Fruit fly (Drosophila melanogaster) whole organism, prepupa: ENCODE measurements around the gene CG31288.

ENCODE experiments used
- CG10631 ChIP-seq: fragments of 200-800 bp; sonication (Bioruptor generic); optimal IDR thresholded peaks from 2 replicates; lab custom pipeline; 2016; ENCODE audit warnings: missing biosample characterization, missing genetic modification characterization
- CG11294 ChIP-seq: fragments of 200-800 bp; sonication (Bioruptor generic); IDR thresholded peaks from 2 replicates; pipeline ENCODE4 v1.3.6; 2022; ENCODE audit warnings: missing biosample characterization, missing genetic modification characterization
- CG11762 ChIP-seq: fragments of 200-800 bp; sonication (Bioruptor generic); optimal IDR thresholded peaks from 3 replicates; lab custom pipeline; 2016; ENCODE audit warnings: missing biosample characterization, missing genetic modification characterization; ENCODE audit not compliant: insufficient read depth
- CG15336 ChIP-seq: fragments of 200-800 bp; sonication (Bioruptor generic); IDR thresholded peaks from 2 replicates; pipeline ENCODE4 v1.3.6; 2022; ENCODE audit warnings: missing biosample characterization, missing genetic modification characterization
- CG1621 ChIP-seq: fragments of 200-800 bp; sonication (Bioruptor generic); optimal IDR thresholded peaks from 3 replicates; lab custom pipeline; 2018; ENCODE audit warnings: missing biosample characterization, mild to moderate bottlenecking, missing genetic modification characterization
- CG16779 ChIP-seq: fragments of 200-800 bp; sonication (Bioruptor generic); optimal IDR thresholded peaks from 3 replicates; lab custom pipeline; 2017; ENCODE audit warnings: missing biosample characterization, mild to moderate bottlenecking, missing genetic modification characterization
- CG3032 ChIP-seq: fragments of 200-800 bp; optimal IDR thresholded peaks from 2 replicates; lab custom pipeline; 2019; ENCODE audit warnings: missing biosample characterization, mild to moderate bottlenecking, missing genetic modification characterization, moderate library complexity
- CG31627 ChIP-seq: fragments of 200-800 bp; sonication (Bioruptor generic); optimal IDR thresholded peaks from 3 replicates; lab custom pipeline; 2016; ENCODE audit warnings: missing biosample characterization, missing genetic modification characterization
- CG32006 ChIP-seq: fragments of 200-800 bp; sonication (Bioruptor generic); optimal IDR thresholded peaks from 3 replicates; lab custom pipeline; 2017; ENCODE audit warnings: missing biosample characterization, mild to moderate bottlenecking, missing genetic modification characterization
- CG4318 ChIP-seq: fragments of 200-800 bp; sonication (Bioruptor generic); optimal IDR thresholded peaks from 3 replicates; lab custom pipeline; 2017; ENCODE audit warnings: missing biosample characterization, mild to moderate bottlenecking, missing genetic modification characterization
- CG6163 ChIP-seq: fragments of 200-800 bp; sonication (Bioruptor generic); IDR thresholded peaks from 3 replicates; pipeline ENCODE4 v1.3.6; 2022; ENCODE audit warnings: missing biosample characterization, missing genetic modification characterization
- CG6276 ChIP-seq: fragments of 200-800 bp; sonication (Bioruptor generic); optimal IDR thresholded peaks from 2 replicates; lab custom pipeline; 2017; ENCODE audit warnings: missing biosample characterization, mild to moderate bottlenecking, missing genetic modification characterization
- CG6792 ChIP-seq: fragments of 200-800 bp; sonication (Bioruptor generic); optimal IDR thresholded peaks from 3 replicates; lab custom pipeline; 2016; ENCODE audit warnings: missing biosample characterization, missing genetic modification characterization
- CG6808 ChIP-seq: fragments of 200-800 bp; sonication (Bioruptor generic); optimal IDR thresholded peaks from 3 replicates; lab custom pipeline; 2017; ENCODE audit warnings: missing biosample characterization, missing genetic modification characterization, mild to moderate bottlenecking, moderate library complexity, missing genetic modification reagents
- CG7368 ChIP-seq: fragments of 200-800 bp; sonication (Bioruptor generic); optimal IDR thresholded peaks from 3 replicates; lab custom pipeline; 2016; ENCODE audit warnings: missing biosample characterization, missing genetic modification characterization
- CG8119 ChIP-seq: fragments of 200-800 bp; sonication (Bioruptor generic); IDR thresholded peaks from 3 replicates; pipeline ENCODE4 v1.3.6; 2022; ENCODE audit warnings: missing biosample characterization, missing genetic modification characterization
- CG8632 ChIP-seq: fragments of 200-800 bp; sonication (Bioruptor generic); optimal IDR thresholded peaks from 3 replicates; lab custom pipeline; 2016; ENCODE audit warnings: missing biosample characterization, missing genetic modification characterization
- CG9139 ChIP-seq: fragments of 200-800 bp; sonication (Bioruptor generic); optimal IDR thresholded peaks from 3 replicates; lab custom pipeline; 2017; ENCODE audit warnings: missing biosample characterization, mild to moderate bottlenecking, missing genetic modification characterization
- Eip75B ChIP-seq: fragments of 200-800 bp; sonication (Bioruptor generic); optimal IDR thresholded peaks from 3 replicates; lab custom pipeline; 2016; ENCODE audit warnings: missing biosample characterization, missing genetic modification characterization
- Eip78C ChIP-seq: fragments of 200-800 bp; sonication (Bioruptor generic); peaks from one replicate; lab custom pipeline; 2016; ENCODE audit warnings: missing biosample characterization, missing genetic modification characterization
- Eip93F ChIP-seq: fragments of 200-800 bp; sonication (Bioruptor generic); optimal IDR thresholded peaks from 2 replicates; lab custom pipeline; 2016; ENCODE audit warnings: missing biosample characterization, mild to moderate bottlenecking, missing genetic modification characterization
- Ets21C ChIP-seq: fragments of 200-800 bp; sonication (Bioruptor generic); optimal IDR thresholded peaks from 3 replicates; lab custom pipeline; 2016; ENCODE audit warnings: missing biosample characterization, missing genetic modification characterization
- Ets96B ChIP-seq: fragments of 200-800 bp; optimal IDR thresholded peaks from 2 replicates; lab custom pipeline; 2019; ENCODE audit warnings: missing biosample characterization, mild to moderate bottlenecking, missing genetic modification characterization, moderate library complexity
- Gug ChIP-seq: fragments of 200-800 bp; sonication (Bioruptor generic); IDR thresholded peaks from 2 replicates; pipeline ENCODE4 v1.3.6; 2022; ENCODE audit warnings: missing biosample characterization, missing genetic modification characterization
- Hr38 ChIP-seq: sonication (Bioruptor generic); optimal IDR thresholded peaks from 2 replicates; lab custom pipeline; 2016; ENCODE audit warnings: missing biosample characterization, missing genetic modification characterization
- Hr39 ChIP-seq: fragments of 200-800 bp; sonication (Bioruptor generic); optimal IDR thresholded peaks from 2 replicates; lab custom pipeline; 2016; ENCODE audit warnings: missing biosample characterization, missing genetic modification characterization
- Hr4 ChIP-seq: fragments of 200-800 bp; sonication (Bioruptor generic); optimal IDR thresholded peaks from 3 replicates; lab custom pipeline; 2016; ENCODE audit warnings: missing biosample characterization, missing genetic modification characterization
- OdsH ChIP-seq: fragments of 200-800 bp; sonication (Bioruptor generic); optimal IDR thresholded peaks from 3 replicates; lab custom pipeline; 2016; ENCODE audit warnings: missing biosample characterization, missing genetic modification characterization
- Smox ChIP-seq: fragments of 200-800 bp; sonication (Bioruptor generic); optimal IDR thresholded peaks from 3 replicates; lab custom pipeline; 2016; ENCODE audit warnings: missing biosample characterization, missing genetic modification characterization
- Sox102F ChIP-seq: fragments of 200-800 bp; sonication (Bioruptor generic); optimal IDR thresholded peaks from 2 replicates; lab custom pipeline; 2016; ENCODE audit warnings: missing biosample characterization, mild to moderate bottlenecking, missing genetic modification characterization
- Sox14 ChIP-seq: fragments of 200-800 bp; sonication (Bioruptor generic); optimal IDR thresholded peaks from 3 replicates; lab custom pipeline; 2016; ENCODE audit warnings: missing biosample characterization, missing genetic modification characterization
- Sox15 ChIP-seq: fragments of 200-800 bp; sonication (Bioruptor generic); optimal IDR thresholded peaks from 3 replicates; lab custom pipeline; 2016; ENCODE audit warnings: missing biosample characterization, missing genetic modification characterization
- achi ChIP-seq: fragments of 200-800 bp; sonication (Bioruptor generic); optimal IDR thresholded peaks from 3 replicates; lab custom pipeline; 2016; ENCODE audit warnings: missing biosample characterization, missing genetic modification characterization
- acj6 ChIP-seq: fragments of 200-800 bp; sonication (Bioruptor generic); optimal IDR thresholded peaks from 3 replicates; lab custom pipeline; 2016; ENCODE audit warnings: missing biosample characterization, missing genetic modification characterization
- dsx ChIP-seq: fragments of 200-800 bp; optimal IDR thresholded peaks from 3 replicates; lab custom pipeline; 2019; ENCODE audit warnings: missing biosample characterization, mild to moderate bottlenecking, missing genetic modification characterization, moderate library complexity; ENCODE audit not compliant: poor library complexity, severe bottlenecking
- eg ChIP-seq: fragments of 200-800 bp; sonication (Bioruptor generic); IDR thresholded peaks from 3 replicates; pipeline ENCODE4 v1.3.6; 2022; ENCODE audit warnings: missing biosample characterization, missing genetic modification characterization
- esn ChIP-seq: fragments of 200-800 bp; sonication (Bioruptor generic); optimal IDR thresholded peaks from 2 replicates; lab custom pipeline; 2016; ENCODE audit warnings: missing biosample characterization, mild to moderate bottlenecking, missing genetic modification characterization, moderate library complexity
- fd59A ChIP-seq: fragments of 200-800 bp; sonication (Bioruptor generic); optimal IDR thresholded peaks from 2 replicates; lab custom pipeline; 2017; ENCODE audit warnings: missing biosample characterization, mild to moderate bottlenecking, missing genetic modification characterization, missing genetic modification reagents
- fd85E ChIP-seq: fragments of 200-800 bp; sonication (Bioruptor generic); optimal IDR thresholded peaks from 3 replicates; lab custom pipeline; 2016; ENCODE audit warnings: missing biosample characterization, missing genetic modification characterization
- lz ChIP-seq: fragments of 200-800 bp; sonication (Bioruptor generic); optimal IDR thresholded peaks from 3 replicates; lab custom pipeline; 2016; ENCODE audit warnings: missing biosample characterization, missing genetic modification characterization
- net ChIP-seq: fragments of 200-800 bp; sonication (Bioruptor generic); optimal IDR thresholded peaks from 3 replicates; lab custom pipeline; 2016; ENCODE audit warnings: missing biosample characterization, missing genetic modification characterization
- pdm3 ChIP-seq: fragments of 200-800 bp; sonication (Bioruptor generic); optimal IDR thresholded peaks from 3 replicates; lab custom pipeline; 2016; ENCODE audit warnings: missing biosample characterization, missing genetic modification characterization
- salr ChIP-seq, 2 experiments: fragments of 200-800 bp; sonication (Bioruptor generic); optimal IDR thresholded peaks; 3 replicates each; lab custom pipeline; 2016 to 2018; ENCODE audit warnings: missing biosample characterization in 2 of 2, missing genetic modification characterization in 2 of 2, mild to moderate bottlenecking in 1 of 2
- spab ChIP-seq: fragments of 200-800 bp; sonication (Bioruptor generic); optimal IDR thresholded peaks from 2 replicates; lab custom pipeline; 2017; ENCODE audit warnings: missing biosample characterization, mild to moderate bottlenecking, missing genetic modification characterization, missing genetic modification reagents
- ss ChIP-seq, 2 experiments: fragments of 200-800 bp; sonication (Bioruptor generic); optimal IDR thresholded peaks; 2 replicates in 1 of 2; 3 replicates in 1 of 2; lab custom pipeline; 2017 to 2018; ENCODE audit warnings: mild to moderate bottlenecking in 2 of 2, missing biosample characterization in 2 of 2, missing genetic modification characterization in 2 of 2, moderate library complexity in 1 of 2
- svp ChIP-seq: fragments of 200-800 bp; sonication (Bioruptor generic); peaks from one replicate; lab custom pipeline; 2016; ENCODE audit warnings: missing biosample characterization, missing genetic modification characterization
- topi ChIP-seq: fragments of 200-800 bp; sonication (Bioruptor generic); optimal IDR thresholded peaks from 3 replicates; lab custom pipeline; 2016; ENCODE audit warnings: missing biosample characterization, missing genetic modification characterization

CG31288 gene

dm6 chr3R:25262322-25262761, 37.0 kb downstream of the CG31288 start, which contains the start of the genes Kdsr and CG11858 (continued):
- no peak for TF ChIP-seq Hr4 (GFP tag; lab: Kevin White, UChicago)
- TF ChIP-seq, all 60 proteins: peak for 20

dm6 chr3R:25260670-25261069, 38.7 kb downstream of the CG31288 start:
- TF ChIP-seq CG6163 (GFP tag; lab: Robert Waterston, UW) (no peak), Hr39 (GFP tag; lab: Kevin White, UChicago) (no peak)

DNA sequence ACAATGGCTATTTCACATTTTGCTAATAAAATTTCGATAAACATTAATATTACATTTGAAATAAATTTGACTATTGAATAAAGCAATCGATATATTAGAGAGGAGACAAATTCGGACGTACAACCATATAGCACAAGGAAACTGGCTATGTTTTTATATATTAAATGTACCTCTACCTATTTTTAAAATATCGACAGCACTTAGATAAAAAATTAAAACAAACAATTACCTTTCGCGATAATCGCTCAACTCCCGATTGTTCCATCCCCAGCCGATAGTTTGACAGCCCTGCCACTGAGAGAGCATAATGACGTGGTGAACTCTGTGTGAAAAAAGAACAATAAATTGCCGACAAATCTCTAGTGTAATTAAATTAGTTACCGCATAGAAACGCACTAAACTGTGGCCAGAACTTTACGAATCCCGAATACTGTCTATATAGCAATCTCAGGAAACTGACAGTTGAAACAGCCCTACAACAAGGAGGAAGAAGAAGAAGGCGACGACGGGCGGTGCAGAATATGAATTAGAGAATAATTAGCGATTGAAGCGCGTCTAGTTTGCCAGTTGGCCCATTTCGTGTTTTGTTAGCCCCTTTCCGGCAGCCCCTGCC, 40.6 kb downstream of the CG31288 start, which contains the start of gene CG11857:
TSS of gene CG11857 (plus strand) at position 271 of the 613 bp plus-strand sequence.
- peak in 1 of 2 experiments; percentile 91 for TF ChIP-seq ss (GFP tag; optimal IDR thresholded peaks at IDR 0.05; lab: Kevin White, UChicago)
- peak; percentile 90 for TF ChIP-seq CG8119 (GFP tag; lab: Robert Waterston, UW)
- TF ChIP-seq spab (GFP tag; lab: Kevin White, UChicago), result no peak
- TF ChIP-seq esn (GFP tag; lab: Kevin White, UChicago), result peak; percentile 98
- TF ChIP-seq lz (GFP tag; lab: Kevin White, UChicago), result peak; percentile 98
- peak; percentile 98 for TF ChIP-seq Eip78C (GFP tag; lab: Kevin White, UChicago)
- TF ChIP-seq acj6, result peak; percentile 97
- peak; percentile 97 for TF ChIP-seq CG11294 (GFP tag; lab: Robert Waterston, UW)
- peak; percentile 90 for TF ChIP-seq CG11762 (GFP tag; lab: Kevin White, UChicago)
- peak; percentile 92 for TF ChIP-seq CG8632 (GFP tag; lab: Kevin White, UChicago)
- TF ChIP-seq net, result peak; percentile 94
- peak; percentile 89 for TF ChIP-seq Eip93F (GFP tag; lab: Kevin White, UChicago)
- TF ChIP-seq OdsH (GFP tag; lab: Kevin White, UChicago), result peak; percentile 97
- peak; percentile 97 for TF ChIP-seq Sox14 (GFP tag; lab: Kevin White, UChicago)
- peak in 1 of 2 experiments; percentile 93 for TF ChIP-seq salr (GFP tag; optimal IDR thresholded peaks at IDR 0.05; lab: Kevin White, UChicago)
- TF ChIP-seq fd59A (GFP tag; lab: Kevin White, UChicago), result peak; percentile 91
- TF ChIP-seq svp, result peak; percentile 99
- TF ChIP-seq Hr39 (GFP tag; lab: Kevin White, UChicago), result peak; percentile 98
- peak; percentile 96 for TF ChIP-seq Sox15 (GFP tag; lab: Kevin White, UChicago)
- TF ChIP-seq CG6276 (GFP tag; lab: Kevin White, UChicago), result no peak
- peak; percentile 91 for TF ChIP-seq dsx (GFP tag; lab: Kevin White, UChicago)
- peak; percentile 98 for TF ChIP-seq CG31627 (GFP tag; lab: Kevin White, UChicago)
- peak; percentile 97 for TF ChIP-seq pdm3 (GFP tag; lab: Kevin White, UChicago)
- peak; percentile 94 for TF ChIP-seq Ets96B (tag; lab: Kevin White, UChicago)
- TF ChIP-seq CG15336 (GFP tag; lab: Robert Waterston, UW), result peak; percentile 93
- TF ChIP-seq Sox102F (GFP tag; lab: Kevin White, UChicago), result no peak
- no peak for TF ChIP-seq fd85E (GFP tag; lab: Kevin White, UChicago)
- peak; percentile 95 for TF ChIP-seq Eip75B (GFP tag; lab: Kevin White, UChicago)
- TF ChIP-seq topi (GFP tag; lab: Kevin White, UChicago), result peak; percentile 97
- TF ChIP-seq achi (GFP tag; lab: Kevin White, UChicago), result peak; percentile 97
- no peak for TF ChIP-seq CG6808 (GFP tag; lab: Kevin White, UChicago)
- TF ChIP-seq CG4318 (GFP tag; lab: Kevin White, UChicago), result no peak
- TF ChIP-seq CG6792 (GFP tag; lab: Kevin White, UChicago), result peak; percentile 94
- TF ChIP-seq Hr38, result peak; percentile 82
- TF ChIP-seq eg (GFP tag; lab: Robert Waterston, UW), result peak; percentile 98
- peak; percentile 93 for TF ChIP-seq CG7368 (GFP tag; lab: Kevin White, UChicago)
- TF ChIP-seq Smox, result peak; percentile 97
- TF ChIP-seq CG1621, result peak; percentile 93
- peak; percentile 97 for TF ChIP-seq Ets21C (GFP tag; lab: Kevin White, UChicago)
- peak; percentile 98 for TF ChIP-seq CG6163 (GFP tag; lab: Robert Waterston, UW)
- peak; percentile 98 for TF ChIP-seq CG3032
- TF ChIP-seq CG9139 (GFP tag; lab: Kevin White, UChicago), result no peak
- TF ChIP-seq CG32006 (GFP tag; lab: Kevin White, UChicago), result peak; percentile 96
- no peak for TF ChIP-seq CG16779 (tag; lab: Kevin White, UChicago)
- peak; percentile 98 for TF ChIP-seq CG10631 (GFP tag; lab: Kevin White, UChicago)
- TF ChIP-seq Gug, result peak; percentile 98
